Fruit fly (Drosophila melanogaster) Kc167 (cell line): ENCODE results near the gene Cp190.

ENCODE experiments used
- Myc ChIP-seq: fragments of >200 bp; optimal IDR thresholded peaks from 2 replicates; lab custom pipeline; 2017; ENCODE audit warnings: missing external identifiers
- Sin3A ChIP-seq: fragments of >200 bp; optimal IDR thresholded peaks from 2 replicates; lab custom pipeline; 2018; ENCODE audit warnings: missing external identifiers
- h ChIP-seq: fragments of >200 bp; optimal IDR thresholded peaks from 3 replicates; lab custom pipeline; 2018; ENCODE audit warnings: missing external identifiers
- insv ChIP-seq: fragments of >200 bp; optimal IDR thresholded peaks from 3 replicates; lab custom pipeline; 2018; ENCODE audit warnings: missing external identifiers
- psq ChIP-seq: fragments of >200 bp; optimal IDR thresholded peaks from 2 replicates; lab custom pipeline; 2017; ENCODE audit warnings: missing external identifiers
- ttk ChIP-seq: sonication (Bioruptor generic); optimal IDR thresholded peaks from 2 replicates; lab custom pipeline; 2017; ENCODE audit warnings: missing external identifiers

The Cp190 gene

dm6 chr3R:15275158-15275623 lies at the start of gene Cp190, which contains the start of gene CG4338:
Cp190 (minus strand) TSS chr3R:15275241.
CG4338 (plus strand) TSS chr3R:15275522.
- TF ChIP-seq psq (lab: Kevin White, UChicago) (no peak), Myc (lab: Kevin White, UChicago) (no peak)

- no peak for TF ChIP-seq Myc (lab: Kevin White, UChicago)
- TF ChIP-seq psq (lab: Kevin White, UChicago), result no peak
- no peak for TF ChIP-seq Sin3A (lab: Kevin White, UChicago)
- no peak for TF ChIP-seq h (lab: Kevin White, UChicago)
- no peak for TF ChIP-seq insv
- TF ChIP-seq ttk (lab: Kevin White, UChicago), result no peak
Observed at dm6 chr3R:15320747-15321085, 45.7 kb upstream of the Cp190 start, which contains the start of gene ear. ear (plus strand) TSS chr3R:15320756.

- TF ChIP-seq h (lab: Kevin White, UChicago) (no peak), psq (lab: Kevin White, UChicago) (no peak), Myc (lab: Kevin White, UChicago) (no peak), ttk (lab: Kevin White, UChicago) (no peak), insv (no peak), Sin3A (lab: Kevin White, UChicago) (no peak)
Observed at dm6 chr3R:15319912-15320746, 45.1 kb upstream of the Cp190 start, which contains the start of the genes CG6276 and CG44040. CG6276 (minus strand) TSS chr3R:15320069. CG44040 (plus strand) TSS chr3R:15320378.

dm6 chr3R:15316326-15316725 lies 41.3 kb upstream of the Cp190 start, which contains the start of gene CG14866:
CG14866 (plus strand) TSS chr3R:15316471.
- TF ChIP-seq Sin3A (lab: Kevin White, UChicago) (no peak), psq (lab: Kevin White, UChicago) (no peak), ttk (lab: Kevin White, UChicago) (no peak)

dm6 chr3R:15313836-15314235 lies 38.8 kb upstream of the Cp190 start:
- TF ChIP-seq psq (lab: Kevin White, UChicago) (no peak), h (lab: Kevin White, UChicago) (no peak), insv (no peak), ttk (lab: Kevin White, UChicago) (no peak), Sin3A (lab: Kevin White, UChicago) (no peak), Myc (lab: Kevin White, UChicago) (no peak)

dm6 chr3R:15310695-15311094 lies 35.7 kb upstream of the Cp190 start:
- TF ChIP-seq psq (lab: Kevin White, UChicago) (no peak), Sin3A (lab: Kevin White, UChicago) (no peak), insv (no peak), h (lab: Kevin White, UChicago) (no peak), Myc (lab: Kevin White, UChicago) (no peak), ttk (lab: Kevin White, UChicago) (no peak)

dm6 chr3R:15309924-15310323 lies 34.9 kb upstream of the Cp190 start, which contains the start of gene Tm2:
Tm2 (plus strand) TSS chr3R:15310193.
- TF ChIP-seq insv (no peak), ttk (lab: Kevin White, UChicago) (no peak), psq (lab: Kevin White, UChicago) (no peak), Sin3A (lab: Kevin White, UChicago) (no peak), h (lab: Kevin White, UChicago) (no peak)

- TF ChIP-seq ttk (lab: Kevin White, UChicago), result no peak
- TF ChIP-seq psq (lab: Kevin White, UChicago), result no peak
- TF ChIP-seq Myc (lab: Kevin White, UChicago), result no peak
- no peak for TF ChIP-seq insv
- no peak for TF ChIP-seq Sin3A (lab: Kevin White, UChicago)
- no peak for TF ChIP-seq h (lab: Kevin White, UChicago)
Observed at dm6 chr3R:15305246-15305645, 30.2 kb upstream of the Cp190 start.

dm6 chr3R:15297904-15298303 lies 22.9 kb upstream of the Cp190 start:
- TF ChIP-seq Myc (lab: Kevin White, UChicago) (no peak), Sin3A (lab: Kevin White, UChicago) (no peak), h (lab: Kevin White, UChicago) (no peak), insv (no peak), ttk (lab: Kevin White, UChicago) (no peak), psq (lab: Kevin White, UChicago) (no peak)

- no peak for TF ChIP-seq insv
- TF ChIP-seq ttk (lab: Kevin White, UChicago), result no peak
- TF ChIP-seq h (lab: Kevin White, UChicago), result no peak
Observed at dm6 chr3R:15293878-15294350, 18.9 kb upstream of the Cp190 start.

- TF ChIP-seq psq (lab: Kevin White, UChicago) (no peak), ttk (lab: Kevin White, UChicago) (no peak), h (lab: Kevin White, UChicago) (no peak), Myc (lab: Kevin White, UChicago) (no peak), Sin3A (lab: Kevin White, UChicago) (no peak), insv (no peak)
Observed at dm6 chr3R:15293005-15293877, 18.2 kb upstream of the Cp190 start.
